Fruit fly (Drosophila melanogaster) whole organism, embryonic: Measurements from ENCODE around the gene CG43998.

ENCODE experiments used
- B-H1 ChIP-seq: fragments of 200-800 bp; sonication (Bioruptor generic); IDR thresholded peaks from 3 replicates; pipeline ENCODE4 v1.3.6; 2022; ENCODE audit warnings: missing biosample characterization, missing genetic modification characterization
- CG10267 ChIP-seq: fragments of 200-800 bp; sonication (Bioruptor generic); optimal IDR thresholded peaks from 2 replicates; lab custom pipeline; 2018; ENCODE audit warnings: missing biosample characterization, mild to moderate bottlenecking, missing genetic modification characterization, moderate library complexity
- CG10431 ChIP-seq: fragments of 200-800 bp; sonication (Bioruptor generic); optimal IDR thresholded peaks from 3 replicates; lab custom pipeline; 2018; ENCODE audit warnings: missing biosample characterization, mild to moderate bottlenecking, missing genetic modification characterization
- CG10543 ChIP-seq: fragments of 200-800 bp; sonication (Bioruptor generic); optimal IDR thresholded peaks from 3 replicates; lab custom pipeline; 2017; ENCODE audit warnings: missing biosample characterization, mild to moderate bottlenecking, missing genetic modification characterization, moderate library complexity
- CG11247 ChIP-seq: fragments of 200-800 bp; sonication (Bioruptor generic); IDR thresholded peaks from 2 replicates; pipeline ENCODE4 v1.3.6; 2022; ENCODE audit warnings: missing biosample characterization, missing genetic modification characterization
- CG17359 ChIP-seq: fragments of 200-800 bp; sonication (Bioruptor generic); optimal IDR thresholded peaks from 3 replicates; lab custom pipeline; 2018; ENCODE audit warnings: missing biosample characterization, mild to moderate bottlenecking, missing genetic modification characterization, moderate library complexity
- CG18011 ChIP-seq: fragments of 200-800 bp; sonication (Bioruptor generic); optimal IDR thresholded peaks from 2 replicates; lab custom pipeline; 2017; ENCODE audit warnings: missing biosample characterization, missing genetic modification characterization, mild to moderate bottlenecking, moderate library complexity, missing genotype
- CG30431 ChIP-seq: fragments of 200-800 bp; sonication (Bioruptor generic); optimal IDR thresholded peaks from 2 replicates; lab custom pipeline; 2017; ENCODE audit warnings: missing biosample characterization, missing genetic modification characterization
- CG33557 ChIP-seq: fragments of 200-800 bp; sonication (Bioruptor generic); optimal IDR thresholded peaks from 2 replicates; lab custom pipeline; 2019; ENCODE audit warnings: missing biosample characterization, mild to moderate bottlenecking, missing genetic modification characterization, moderate library complexity
- CG34376 ChIP-seq: fragments of 200-800 bp; sonication (Bioruptor generic); optimal IDR thresholded peaks from 2 replicates; lab custom pipeline; 2018; ENCODE audit warnings: missing biosample characterization, mild to moderate bottlenecking, missing genetic modification characterization
- CG3847 ChIP-seq: fragments of 200-800 bp; sonication (Bioruptor generic); IDR thresholded peaks from 2 replicates; pipeline ENCODE4 v1.3.6; 2022; ENCODE audit warnings: missing biosample characterization, missing genetic modification characterization
- CG4707 ChIP-seq: fragments of 200-800 bp; sonication (Bioruptor generic); optimal IDR thresholded peaks from 2 replicates; lab custom pipeline; 2018; ENCODE audit warnings: missing biosample characterization, mild to moderate bottlenecking, missing genetic modification characterization, moderate library complexity
- CG4854 ChIP-seq: fragments of 200-800 bp; sonication (Bioruptor generic); optimal IDR thresholded peaks from 2 replicates; lab custom pipeline; 2016; ENCODE audit warnings: missing biosample characterization, missing genetic modification characterization, inconsistent platforms
- CG6765 ChIP-seq: fragments of 200-800 bp; sonication (Bioruptor generic); optimal IDR thresholded peaks from 3 replicates; lab custom pipeline; 2017; ENCODE audit warnings: missing biosample characterization, mild to moderate bottlenecking, missing genetic modification characterization
- CG9876 ChIP-seq: fragments of 200-800 bp; sonication (Bioruptor generic); optimal IDR thresholded peaks from 2 replicates; lab custom pipeline; 2016; ENCODE audit warnings: missing biosample characterization, missing genetic modification characterization
- CTCF ChIP-seq: fragments of 200-800 bp; sonication (Bioruptor generic); optimal IDR thresholded peaks from 2 replicates; lab custom pipeline; 2017; ENCODE audit warnings: missing biosample characterization, mild to moderate bottlenecking, missing genetic modification characterization, moderate library complexity
- CkIIα-i1 ChIP-seq: fragments of 200-800 bp; sonication (Bioruptor generic); IDR thresholded peaks from 2 replicates; pipeline ENCODE4 v1.3.6; 2022; ENCODE audit warnings: missing biosample characterization, missing genetic modification characterization
- Dek ChIP-seq: fragments of 200-800 bp; sonication (Bioruptor generic); optimal IDR thresholded peaks from 3 replicates; lab custom pipeline; 2019; ENCODE audit warnings: missing biosample characterization, mild to moderate bottlenecking, missing genetic modification characterization, moderate library complexity
- Dp ChIP-seq: fragments of 200-800 bp; sonication (Bioruptor generic); optimal IDR thresholded peaks from 2 replicates; lab custom pipeline; 2018; ENCODE audit warnings: missing biosample characterization, mild to moderate bottlenecking, missing genetic modification characterization, moderate library complexity
- H15 ChIP-seq: fragments of 200-800 bp; sonication (Bioruptor generic); IDR thresholded peaks from 3 replicates; pipeline ENCODE4 v1.3.6; 2022; ENCODE audit warnings: missing biosample characterization, missing genetic modification characterization
- HLH54F ChIP-seq: fragments of 200-800 bp; sonication (Bioruptor generic); optimal IDR thresholded peaks from 3 replicates; lab custom pipeline; 2016; ENCODE audit warnings: missing biosample characterization, missing genetic modification characterization
- Hsf ChIP-seq: fragments of 200-800 bp; sonication (Bioruptor generic); optimal IDR thresholded peaks from 3 replicates; lab custom pipeline; 2016; ENCODE audit warnings: missing biosample characterization, missing genetic modification characterization
- Nf-YA ChIP-seq: fragments of 200-800 bp; sonication (Bioruptor generic); IDR thresholded peaks from 2 replicates; pipeline ENCODE4 v1.3.6; 2022; ENCODE audit warnings: missing biosample characterization, missing genetic modification characterization
- NfI ChIP-seq: fragments of 200-800 bp; sonication (Bioruptor generic); optimal IDR thresholded peaks from 3 replicates; lab custom pipeline; 2018; ENCODE audit warnings: missing biosample characterization, mild to moderate bottlenecking, missing genetic modification characterization, moderate library complexity
- Scr ChIP-seq: fragments of 200-800 bp; sonication (Bioruptor generic); IDR thresholded peaks from 2 replicates; pipeline ENCODE4 v1.3.6; 2022; ENCODE audit warnings: missing biosample characterization, missing genetic modification characterization; ENCODE audit not compliant: partially characterized antibody
- Tbp ChIP-seq: fragments of >200 bp; optimal IDR thresholded peaks from 2 replicates; lab custom pipeline; 2018; ENCODE audit warnings: missing biosample characterization, missing genetic modification characterization
- ara ChIP-seq: fragments of 200-800 bp; sonication (Bioruptor generic); IDR thresholded peaks from 2 replicates; pipeline ENCODE4 v1.3.6; 2022; ENCODE audit warnings: missing biosample characterization, missing genetic modification characterization
- az2 ChIP-seq: fragments of 200-800 bp; sonication (Bioruptor generic); optimal IDR thresholded peaks from 3 replicates; lab custom pipeline; 2016; ENCODE audit warnings: missing biosample characterization, missing genetic modification characterization
- bcd ChIP-seq: fragments of 200-800 bp; sonication (Bioruptor generic); optimal IDR thresholded peaks from 2 replicates; lab custom pipeline; 2017; ENCODE audit warnings: missing biosample characterization, mild to moderate bottlenecking, missing genetic modification characterization
- cato ChIP-seq: fragments of 200-800 bp; sonication (Bioruptor generic); optimal IDR thresholded peaks from 2 replicates; lab custom pipeline; 2016; ENCODE audit warnings: missing biosample characterization, missing genetic modification characterization, borderline replicate concordance
- dysf ChIP-seq: fragments of 200-800 bp; sonication (Bioruptor generic); IDR thresholded peaks from 3 replicates; pipeline ENCODE4 v1.3.6; 2022; ENCODE audit warnings: missing biosample characterization, missing genetic modification characterization
- en ChIP-seq: fragments of 200-800 bp; sonication (Bioruptor generic); optimal IDR thresholded peaks from 2 replicates; lab custom pipeline; 2016; ENCODE audit warnings: missing biosample characterization, missing genetic modification characterization
- eyg ChIP-seq: fragments of 200-800 bp; sonication (Bioruptor generic); optimal IDR thresholded peaks from 3 replicates; lab custom pipeline; 2016; ENCODE audit warnings: missing biosample characterization, missing genetic modification characterization
- fu2 ChIP-seq: fragments of 200-800 bp; sonication (Bioruptor generic); optimal IDR thresholded peaks from 2 replicates; lab custom pipeline; 2016; ENCODE audit warnings: missing biosample characterization, missing genetic modification characterization
- grn ChIP-seq: fragments of 200-800 bp; sonication (Bioruptor generic); optimal IDR thresholded peaks from 3 replicates; lab custom pipeline; 2017; ENCODE audit warnings: missing biosample characterization, missing genetic modification characterization
- gsb-n ChIP-seq: fragments of 200-800 bp; sonication (Bioruptor generic); optimal IDR thresholded peaks from 3 replicates; lab custom pipeline; 2018; ENCODE audit warnings: missing biosample characterization, mild to moderate bottlenecking, missing genetic modification characterization
- hb ChIP-seq: fragments of 200-800 bp; sonication (Bioruptor generic); IDR thresholded peaks from 3 replicates; pipeline ENCODE4 v1.3.6; 2022; ENCODE audit warnings: missing biosample characterization, missing genetic modification characterization; ENCODE audit not compliant: partially characterized antibody
- klu ChIP-seq: fragments of 200-800 bp; sonication (Bioruptor generic); IDR thresholded peaks from 2 replicates; pipeline ENCODE4 v1.3.6; 2022; ENCODE audit warnings: missing biosample characterization, missing genetic modification characterization
- lab ChIP-seq: fragments of 200-800 bp; sonication (Bioruptor generic); optimal IDR thresholded peaks from 3 replicates; lab custom pipeline; 2017; ENCODE audit warnings: missing biosample characterization, missing genetic modification characterization, mild to moderate bottlenecking, moderate library complexity, missing genetic modification reagents
- lmd ChIP-seq: fragments of 200-800 bp; sonication (Bioruptor generic); IDR thresholded peaks from 2 replicates; pipeline ENCODE4 v1.3.6; 2022; ENCODE audit warnings: missing biosample characterization, missing genetic modification characterization
- lola ChIP-seq, 3 experiments: fragments of >200 bp in 2 of 3; fragments of 200-800 bp in 1 of 3; sonication (Bioruptor generic) in 1 of 3; optimal IDR thresholded peaks; 2 replicates each; lab custom pipeline; 2017 to 2019; ENCODE audit warnings: missing biosample characterization in 3 of 3, missing genetic modification characterization in 3 of 3, mild to moderate bottlenecking in 1 of 3, moderate library complexity in 1 of 3
- nerfin-2 ChIP-seq: fragments of 200-800 bp; sonication (Bioruptor generic); IDR thresholded peaks from 2 replicates; pipeline ENCODE4 v1.3.6; 2022; ENCODE audit warnings: missing biosample characterization, missing genetic modification characterization; ENCODE audit not compliant: partially characterized antibody
- nom ChIP-seq: fragments of 200-800 bp; sonication (Bioruptor generic); optimal IDR thresholded peaks from 2 replicates; lab custom pipeline; 2017; ENCODE audit warnings: missing biosample characterization, missing genetic modification characterization, mild to moderate bottlenecking, moderate library complexity, missing genetic modification reagents
- otp ChIP-seq: fragments of 200-800 bp; sonication (Bioruptor generic); IDR thresholded peaks from 3 replicates; pipeline ENCODE4, ENCODE4 v1.3.6; 2022; ENCODE audit warnings: missing biosample characterization, missing genetic modification characterization
- prd ChIP-seq, 3 experiments: fragments of >200 bp in 2 of 3; fragments of 200-800 bp in 1 of 3; sonication (Bioruptor generic) in 1 of 3; optimal IDR thresholded peaks in 2 of 3; IDR thresholded peaks in 1 of 3; 2 replicates in 2 of 3; 3 replicates in 1 of 3; pipeline versions ENCODE4 v1.3.6 to Lab custom; 2017 to 2022; ENCODE audit warnings: missing biosample characterization in 1 of 3, missing genetic modification characterization in 1 of 3
- sr ChIP-seq: fragments of 200-800 bp; sonication (Bioruptor generic); IDR thresholded peaks from 3 replicates; pipeline ENCODE4 v1.3.6; 2022; ENCODE audit warnings: missing biosample characterization, missing genetic modification characterization
- twi ChIP-seq: fragments of 200-800 bp; optimal IDR thresholded peaks from 2 replicates; lab custom pipeline; 2019; ENCODE audit warnings: missing biosample characterization, mild to moderate bottlenecking, missing genetic modification characterization, moderate library complexity
- wek ChIP-seq: fragments of 200-800 bp; sonication (Bioruptor generic); optimal IDR thresholded peaks from 3 replicates; lab custom pipeline; 2018; ENCODE audit warnings: missing biosample characterization, mild to moderate bottlenecking, missing genetic modification characterization, moderate library complexity
- wor ChIP-seq: fragments of 200-800 bp; sonication (Bioruptor generic); IDR thresholded peaks from 2 replicates; pipeline ENCODE4 v1.3.6; 2022; ENCODE audit warnings: missing biosample characterization, missing genetic modification characterization
- zen2 ChIP-seq: fragments of 200-800 bp; sonication (Bioruptor generic); IDR thresholded peaks from 3 replicates; pipeline ENCODE4 v1.3.6; 2022; ENCODE audit warnings: missing biosample characterization, missing genetic modification characterization; ENCODE audit not compliant: partially characterized antibody

CG43998 gene

DNA sequence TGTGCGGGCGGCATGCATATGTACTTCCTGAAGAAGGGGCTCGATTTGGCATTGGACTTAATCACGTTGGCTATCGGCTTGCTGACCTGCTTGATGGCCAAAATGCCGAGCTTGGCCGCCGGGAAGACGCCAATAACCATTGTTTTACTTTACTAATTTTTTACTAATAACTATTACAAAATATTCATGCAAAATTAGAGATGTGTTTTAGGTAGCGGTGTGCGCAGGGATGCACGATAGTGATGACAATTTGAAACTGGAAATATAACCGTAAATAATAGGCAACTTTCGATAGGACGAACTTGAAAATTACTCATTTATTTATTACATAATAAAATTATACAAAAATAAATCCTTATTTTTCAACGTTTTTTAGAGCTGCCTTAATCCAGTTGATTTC lies 1.4 kb downstream of the CG43998 start, which contains the start of gene CG13601 (continued):
- TF ChIP-seq Dek (tag; lab: Kevin White, UChicago) (peak; percentile 18), Hsf (GFP tag; lab: Kevin White, UChicago) (no peak), hb (GFP tag; lab: Robert Waterston, UW) (peak; percentile 79), CkIIα-i1 (GFP tag; lab: Robert Waterston, UW) (no peak), otp (GFP tag; lab: Robert Waterston, UW) (peak; percentile 39; the same call in 1 of the 3 replicates), CG30431 (GFP tag; lab: Kevin White, UChicago) (no peak), CG34376 (peak; percentile 27), prd (optimal IDR thresholded peaks at IDR 0.05; lab: Kevin White, UChicago) (no peak), prd (GFP tag; IDR thresholded peaks at IDR 0.05; lab: Robert Waterston, UW) (peak; percentile 31; the same call in 1 of the 3 replicates), twi (tag; lab: Kevin White, UChicago) (no peak), CG10543 (GFP tag; lab: Kevin White, UChicago) (peak; percentile 53), H15 (GFP tag; lab: Robert Waterston, UW) (no peak), gsb-n (tag; lab: Kevin White, UChicago) (peak; percentile 10), en (GFP tag; lab: Kevin White, UChicago) (no peak), lola (GFP tag; optimal IDR thresholded peaks at IDR 0.05; lab: Kevin White, UChicago) (peak in 1 of 3 experiments; percentile 6), nom (GFP tag; lab: Kevin White, UChicago) (no peak), CTCF (GFP tag; lab: Kevin White, UChicago) (peak; percentile 25), CG4707 (GFP tag; lab: Kevin White, UChicago) (no peak), sr (no peak), lab (no peak), fu2 (GFP tag; lab: Kevin White, UChicago) (no peak), CG10431 (no peak), wek (no peak), cato (no peak), Scr (GFP tag; lab: Robert Waterston, UW) (peak; percentile 84), klu (no peak), Dp (GFP tag; lab: Kevin White, UChicago) (peak; percentile 30), CG18011 (GFP tag; lab: Kevin White, UChicago) (no peak), Nf-YA (GFP tag; lab: Robert Waterston, UW) (no peak), CG9876 (GFP tag; lab: Kevin White, UChicago) (no peak), CG4854 (GFP tag; lab: Kevin White, UChicago) (peak; percentile 19), CG10267 (tag; lab: Kevin White, UChicago) (peak; percentile 33), lmd (peak; percentile 48; the same call in 1 of the 2 replicates), zen2 (peak; percentile 51; the same call in 1 of the 3 replicates), HLH54F (GFP tag; lab: Kevin White, UChicago) (no peak), CG3847 (GFP tag; lab: Robert Waterston, UW) (peak; percentile 23; the same call in 1 of the 2 replicates), az2 (GFP tag; lab: Kevin White, UChicago) (peak; percentile 34), NfI (peak; percentile 36), wor (no peak), nerfin-2 (GFP tag; lab: Robert Waterston, UW) (peak; percentile 40; the same call in 1 of the 2 replicates), bcd (GFP tag; lab: Kevin White, UChicago) (no peak), grn (GFP tag; lab: Kevin White, UChicago) (no peak), CG33557 (GFP tag; lab: Kevin White, UChicago) (no peak), eyg (no peak), CG11247 (GFP tag; lab: Robert Waterston, UW) (peak; percentile 52), CG6765 (GFP tag; lab: Kevin White, UChicago) (no peak), ara (GFP tag; lab: Robert Waterston, UW) (no peak), B-H1 (GFP tag; lab: Robert Waterston, UW) (no peak), Tbp (no peak), dysf (GFP tag; lab: Robert Waterston, UW) (peak; percentile 35; the same call in 2 of the 3 replicates), CG17359 (tag; lab: Kevin White, UChicago) (peak; percentile 23)
